Fruit fly (Drosophila melanogaster): ENCODE measurements around the gene CG13737.

The CG13737 gene

dm6 chr3L:13911649-13912260 lies 33.0 kb downstream of the CG13737 start (continued):
- TF ChIP-seq gsb (GFP tag; IDR thresholded peaks at IDR 0.05) (peak; percentile 25; the same call in 1 of the 2 replicates), CG30431 (GFP tag; optimal IDR thresholded peaks at IDR 0.05) (peak; percentile 53), danr (GFP tag; IDR thresholded peaks at IDR 0.05) (peak; percentile 67), CG6854 (GFP tag; optimal IDR thresholded peaks at IDR 0.05) (peak; percentile 3), CG30403 (GFP tag; optimal IDR thresholded peaks at IDR 0.05) (peak; percentile 54), CG4854 (GFP tag; optimal IDR thresholded peaks at IDR 0.05) (no peak), CG31388 (GFP tag; optimal IDR thresholded peaks at IDR 0.05) (peak; percentile 39), chif (GFP tag; optimal IDR thresholded peaks at IDR 0.05) (peak in 1 of 2 experiments; percentile 28), CG4404 (GFP tag; IDR thresholded peaks at IDR 0.05) (0 out of 2 replicates have a peak, but pooled peaks have one; percentile 21), Mrtf (GFP tag; IDR thresholded peaks at IDR 0.05) (0 out of 3 replicates have a peak, but pooled peaks have one; percentile 26), CG31224 (GFP tag; IDR thresholded peaks at IDR 0.05) (peak; percentile 50; the same call in 1 of the 2 replicates), Atf6 (GFP tag; IDR thresholded peaks at IDR 0.05) (peak; percentile 73), Med (GFP tag) (peak; percentile 58), CG11723 (GFP tag; optimal IDR thresholded peaks at IDR 0.05) (peak; percentile 21), CG15696 (tag; optimal IDR thresholded peaks at IDR 0.05) (no peak), kay (GFP tag; optimal IDR thresholded peaks at IDR 0.05) (peak; percentile 26), her (GFP tag; optimal IDR thresholded peaks at IDR 0.05) (no peak), bowl (GFP tag; IDR thresholded peaks at IDR 0.05) (no peak), insv (GFP tag; optimal IDR thresholded peaks at IDR 0.05) (no peak), CG17912 (GFP tag; optimal IDR thresholded peaks at IDR 0.05) (no peak), Nf-YC (tag; optimal IDR thresholded peaks at IDR 0.05) (peak; percentile 53), Gsc (GFP tag; IDR thresholded peaks at IDR 0.05) (peak; percentile 16; the same call in 1 of the 2 replicates), CG14710 (tag; optimal IDR thresholded peaks at IDR 0.05) (peak; percentile 29), Nf-YB (GFP tag; optimal IDR thresholded peaks at IDR 0.05) (peak; percentile 43), gem (tag; optimal IDR thresholded peaks at IDR 0.05) (peak; percentile 86), CG6254 (GFP tag; optimal IDR thresholded peaks at IDR 0.05) (peak; percentile 31), CG12104 (GFP tag; optimal IDR thresholded peaks at IDR 0.05) (peak; percentile 26), nmo (GFP tag; optimal IDR thresholded peaks at IDR 0.05) (peak; percentile 66), Hmr (GFP tag; optimal IDR thresholded peaks at IDR 0.05) (peak; percentile 64), pnt (GFP tag; optimal IDR thresholded peaks at IDR 0.05) (no peak), seq (GFP tag; IDR thresholded peaks at IDR 0.05) (peak; percentile 75; the same call in 1 of the 2 replicates), CG8089 (GFP tag; optimal IDR thresholded peaks at IDR 0.05) (no peak), ara (GFP tag; IDR thresholded peaks at IDR 0.05) (no peak), so (GFP tag; IDR thresholded peaks at IDR 0.05) (peak; percentile 77; the same call in 1 of the 3 replicates), CG7839 (tag; optimal IDR thresholded peaks at IDR 0.05) (peak; percentile 85), nau (GFP tag; optimal IDR thresholded peaks at IDR 0.05) (peak; percentile 18), Lhr (GFP tag; optimal IDR thresholded peaks at IDR 0.05) (no peak), CG11695 (GFP tag; IDR thresholded peaks at IDR 0.05) (peak; percentile 86), sob (GFP tag; IDR thresholded peaks at IDR 0.05) (peak; percentile 58; the same call in 1 of the 2 replicates), ssp (GFP tag; IDR thresholded peaks at IDR 0.05) (peak; percentile 64), Dll (GFP tag; IDR thresholded peaks at IDR 0.05; ENCODE audit: partially characterized antibody) (no peak), CG8944 (GFP tag; optimal IDR thresholded peaks at IDR 0.05) (no peak), CG4360 (GFP tag; IDR thresholded peaks at IDR 0.05) (peak; percentile 30; the same call in 1 of the 2 replicates), dimm (GFP tag; IDR thresholded peaks at IDR 0.05) (peak; percentile 26; the same call in 1 of the 2 replicates), CG6654 (GFP tag; optimal IDR thresholded peaks at IDR 0.05) (peak; percentile 20), bcd (GFP tag; optimal IDR thresholded peaks at IDR 0.05) (peak; percentile 71), CG18599 (GFP tag; optimal IDR thresholded peaks at IDR 0.05) (peak; percentile 57), Sox100B (GFP tag; optimal IDR thresholded peaks at IDR 0.05) (peak; percentile 71), Xrp1 (GFP tag; IDR thresholded peaks at IDR 0.05) (peak; percentile 68), PHDP (tag; optimal IDR thresholded peaks at IDR 0.05) (peak; percentile 74)
